Fruit fly (Drosophila melanogaster) whole organism, prepupa: ENCODE results near the gene CG3213.

Source experiments
- Blimp-1 ChIP-seq: fragments of 200-800 bp; sonication (Bioruptor generic); optimal IDR thresholded peaks from 3 replicates; lab custom pipeline; 2017; ENCODE audit warnings: missing biosample characterization, missing genetic modification characterization, mild to moderate bottlenecking, moderate library complexity, missing genetic modification reagents
- CG10631 ChIP-seq: fragments of 200-800 bp; sonication (Bioruptor generic); optimal IDR thresholded peaks from 2 replicates; lab custom pipeline; 2016; ENCODE audit warnings: missing biosample characterization, missing genetic modification characterization
- CG10669 ChIP-seq: fragments of 200-800 bp; sonication (Bioruptor generic); optimal IDR thresholded peaks from 3 replicates; lab custom pipeline; 2018; ENCODE audit warnings: missing biosample characterization, mild to moderate bottlenecking, missing genetic modification characterization, moderate library complexity
- CG11294 ChIP-seq: fragments of 200-800 bp; sonication (Bioruptor generic); IDR thresholded peaks from 2 replicates; pipeline ENCODE4 v1.3.6; 2022; ENCODE audit warnings: missing biosample characterization, missing genetic modification characterization
- CG15336 ChIP-seq: fragments of 200-800 bp; sonication (Bioruptor generic); IDR thresholded peaks from 2 replicates; pipeline ENCODE4 v1.3.6; 2022; ENCODE audit warnings: missing biosample characterization, missing genetic modification characterization
- CG32006 ChIP-seq: fragments of 200-800 bp; sonication (Bioruptor generic); optimal IDR thresholded peaks from 3 replicates; lab custom pipeline; 2017; ENCODE audit warnings: missing biosample characterization, mild to moderate bottlenecking, missing genetic modification characterization
- CG4318 ChIP-seq: fragments of 200-800 bp; sonication (Bioruptor generic); optimal IDR thresholded peaks from 3 replicates; lab custom pipeline; 2017; ENCODE audit warnings: missing biosample characterization, mild to moderate bottlenecking, missing genetic modification characterization
- CG6276 ChIP-seq: fragments of 200-800 bp; sonication (Bioruptor generic); optimal IDR thresholded peaks from 2 replicates; lab custom pipeline; 2017; ENCODE audit warnings: missing biosample characterization, mild to moderate bottlenecking, missing genetic modification characterization
- CG6792 ChIP-seq: fragments of 200-800 bp; sonication (Bioruptor generic); optimal IDR thresholded peaks from 3 replicates; lab custom pipeline; 2016; ENCODE audit warnings: missing biosample characterization, missing genetic modification characterization
- CG6808 ChIP-seq: fragments of 200-800 bp; sonication (Bioruptor generic); optimal IDR thresholded peaks from 3 replicates; lab custom pipeline; 2017; ENCODE audit warnings: missing biosample characterization, missing genetic modification characterization, mild to moderate bottlenecking, moderate library complexity, missing genetic modification reagents
- CG6854 ChIP-seq: fragments of 200-800 bp; sonication (Bioruptor generic); optimal IDR thresholded peaks from 2 replicates; lab custom pipeline; 2017; ENCODE audit warnings: missing biosample characterization, mild to moderate bottlenecking, missing genetic modification characterization
- CG8119 ChIP-seq: fragments of 200-800 bp; sonication (Bioruptor generic); IDR thresholded peaks from 3 replicates; pipeline ENCODE4 v1.3.6; 2022; ENCODE audit warnings: missing biosample characterization, missing genetic modification characterization
- CG8319 ChIP-seq: fragments of 200-800 bp; sonication (Bioruptor generic); optimal IDR thresholded peaks from 3 replicates; lab custom pipeline; 2016; ENCODE audit warnings: missing biosample characterization, missing genetic modification characterization
- CG8632 ChIP-seq: fragments of 200-800 bp; sonication (Bioruptor generic); optimal IDR thresholded peaks from 3 replicates; lab custom pipeline; 2016; ENCODE audit warnings: missing biosample characterization, missing genetic modification characterization
- CG9139 ChIP-seq: fragments of 200-800 bp; sonication (Bioruptor generic); optimal IDR thresholded peaks from 3 replicates; lab custom pipeline; 2017; ENCODE audit warnings: missing biosample characterization, mild to moderate bottlenecking, missing genetic modification characterization
- Eip78C ChIP-seq: fragments of 200-800 bp; sonication (Bioruptor generic); peaks from one replicate; lab custom pipeline; 2016; ENCODE audit warnings: missing biosample characterization, missing genetic modification characterization
- Eip93F ChIP-seq: fragments of 200-800 bp; sonication (Bioruptor generic); optimal IDR thresholded peaks from 2 replicates; lab custom pipeline; 2016; ENCODE audit warnings: missing biosample characterization, mild to moderate bottlenecking, missing genetic modification characterization
- Ets21C ChIP-seq: fragments of 200-800 bp; sonication (Bioruptor generic); optimal IDR thresholded peaks from 3 replicates; lab custom pipeline; 2016; ENCODE audit warnings: missing biosample characterization, missing genetic modification characterization
- Ets96B ChIP-seq: fragments of 200-800 bp; optimal IDR thresholded peaks from 2 replicates; lab custom pipeline; 2019; ENCODE audit warnings: missing biosample characterization, mild to moderate bottlenecking, missing genetic modification characterization, moderate library complexity
- Hr39 ChIP-seq: fragments of 200-800 bp; sonication (Bioruptor generic); optimal IDR thresholded peaks from 2 replicates; lab custom pipeline; 2016; ENCODE audit warnings: missing biosample characterization, missing genetic modification characterization
- Lpt ChIP-seq: fragments of 200-800 bp; sonication (Bioruptor generic); optimal IDR thresholded peaks from 3 replicates; lab custom pipeline; 2016; ENCODE audit warnings: missing biosample characterization, missing genetic modification characterization
- Met ChIP-seq: fragments of 200-800 bp; sonication (Bioruptor generic); optimal IDR thresholded peaks from 3 replicates; lab custom pipeline; 2016; ENCODE audit warnings: missing biosample characterization, missing genetic modification characterization
- Smox ChIP-seq: fragments of 200-800 bp; sonication (Bioruptor generic); optimal IDR thresholded peaks from 3 replicates; lab custom pipeline; 2016; ENCODE audit warnings: missing biosample characterization, missing genetic modification characterization
- Sox102F ChIP-seq: fragments of 200-800 bp; sonication (Bioruptor generic); optimal IDR thresholded peaks from 2 replicates; lab custom pipeline; 2016; ENCODE audit warnings: missing biosample characterization, mild to moderate bottlenecking, missing genetic modification characterization
- Sox14 ChIP-seq: fragments of 200-800 bp; sonication (Bioruptor generic); optimal IDR thresholded peaks from 3 replicates; lab custom pipeline; 2016; ENCODE audit warnings: missing biosample characterization, missing genetic modification characterization
- Sox15 ChIP-seq: fragments of 200-800 bp; sonication (Bioruptor generic); optimal IDR thresholded peaks from 3 replicates; lab custom pipeline; 2016; ENCODE audit warnings: missing biosample characterization, missing genetic modification characterization
- acj6 ChIP-seq: fragments of 200-800 bp; sonication (Bioruptor generic); optimal IDR thresholded peaks from 3 replicates; lab custom pipeline; 2016; ENCODE audit warnings: missing biosample characterization, missing genetic modification characterization
- cyc ChIP-seq: fragments of 200-800 bp; sonication (Bioruptor generic); optimal IDR thresholded peaks from 3 replicates; lab custom pipeline; 2016; ENCODE audit warnings: missing biosample characterization, missing genetic modification characterization
- dsx ChIP-seq: fragments of 200-800 bp; optimal IDR thresholded peaks from 3 replicates; lab custom pipeline; 2019; ENCODE audit warnings: missing biosample characterization, mild to moderate bottlenecking, missing genetic modification characterization, moderate library complexity; ENCODE audit not compliant: poor library complexity, severe bottlenecking
- eg ChIP-seq: fragments of 200-800 bp; sonication (Bioruptor generic); IDR thresholded peaks from 3 replicates; pipeline ENCODE4 v1.3.6; 2022; ENCODE audit warnings: missing biosample characterization, missing genetic modification characterization
- esn ChIP-seq: fragments of 200-800 bp; sonication (Bioruptor generic); optimal IDR thresholded peaks from 2 replicates; lab custom pipeline; 2016; ENCODE audit warnings: missing biosample characterization, mild to moderate bottlenecking, missing genetic modification characterization, moderate library complexity
- fd59A ChIP-seq: fragments of 200-800 bp; sonication (Bioruptor generic); optimal IDR thresholded peaks from 2 replicates; lab custom pipeline; 2017; ENCODE audit warnings: missing biosample characterization, mild to moderate bottlenecking, missing genetic modification characterization, missing genetic modification reagents
- fd85E ChIP-seq: fragments of 200-800 bp; sonication (Bioruptor generic); optimal IDR thresholded peaks from 3 replicates; lab custom pipeline; 2016; ENCODE audit warnings: missing biosample characterization, missing genetic modification characterization
- fkh ChIP-seq: fragments of 200-800 bp; sonication (Bioruptor generic); optimal IDR thresholded peaks from 3 replicates; lab custom pipeline; 2017; ENCODE audit warnings: missing biosample characterization, mild to moderate bottlenecking, missing genetic modification characterization, moderate library complexity
- lz ChIP-seq: fragments of 200-800 bp; sonication (Bioruptor generic); optimal IDR thresholded peaks from 3 replicates; lab custom pipeline; 2016; ENCODE audit warnings: missing biosample characterization, missing genetic modification characterization
- pdm3 ChIP-seq: fragments of 200-800 bp; sonication (Bioruptor generic); optimal IDR thresholded peaks from 3 replicates; lab custom pipeline; 2016; ENCODE audit warnings: missing biosample characterization, missing genetic modification characterization
- salr ChIP-seq, 2 experiments: fragments of 200-800 bp; sonication (Bioruptor generic); optimal IDR thresholded peaks; 3 replicates each; lab custom pipeline; 2016 to 2018; ENCODE audit warnings: missing biosample characterization in 2 of 2, missing genetic modification characterization in 2 of 2, mild to moderate bottlenecking in 1 of 2
- spab ChIP-seq: fragments of 200-800 bp; sonication (Bioruptor generic); optimal IDR thresholded peaks from 2 replicates; lab custom pipeline; 2017; ENCODE audit warnings: missing biosample characterization, mild to moderate bottlenecking, missing genetic modification characterization, missing genetic modification reagents
- svp ChIP-seq: fragments of 200-800 bp; sonication (Bioruptor generic); peaks from one replicate; lab custom pipeline; 2016; ENCODE audit warnings: missing biosample characterization, missing genetic modification characterization
- topi ChIP-seq: fragments of 200-800 bp; sonication (Bioruptor generic); optimal IDR thresholded peaks from 3 replicates; lab custom pipeline; 2016; ENCODE audit warnings: missing biosample characterization, missing genetic modification characterization
- vri ChIP-seq: fragments of 200-800 bp; sonication (Bioruptor generic); optimal IDR thresholded peaks from 3 replicates; lab custom pipeline; 2016; ENCODE audit warnings: missing biosample characterization, mild to moderate bottlenecking, missing genetic modification characterization

Gene CG3213

DNA sequence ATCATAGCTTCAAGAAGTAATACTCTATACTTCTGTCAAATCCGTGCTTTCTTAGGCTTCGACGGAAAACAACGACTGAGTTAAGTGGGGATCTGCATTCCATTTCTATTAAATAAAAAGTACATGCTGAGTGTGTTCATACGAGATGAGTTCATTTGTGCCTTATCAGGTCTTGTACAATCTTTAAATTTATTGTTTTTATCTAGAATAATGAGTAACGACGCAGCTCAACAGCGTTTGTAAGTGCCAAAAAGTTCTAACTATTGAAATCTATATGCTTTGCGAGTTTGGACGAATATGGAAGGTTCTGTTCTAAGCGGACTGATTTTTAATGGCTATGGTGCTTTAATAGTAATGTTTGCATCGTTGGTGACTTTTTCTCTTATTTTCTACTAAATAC is 4.5 kb upstream of the CG3213 start, which contains the start of gene Sr-CIV:
Gene Sr-CIV (minus strand): TSS at position 101 of the 400 bp plus-strand sequence.
- no peak for TF ChIP-seq cyc (GFP tag; lab: Kevin White, UChicago)
- no peak for TF ChIP-seq topi (GFP tag; lab: Kevin White, UChicago)
- no peak for TF ChIP-seq CG15336
- TF ChIP-seq Met: no peak
- TF ChIP-seq acj6: no peak
- TF ChIP-seq Lpt (GFP tag; lab: Kevin White, UChicago): no peak
- no peak for TF ChIP-seq CG6276
- no peak for TF ChIP-seq Sox15 (GFP tag; lab: Kevin White, UChicago)
- TF ChIP-seq CG32006 (GFP tag; lab: Kevin White, UChicago): no peak
- TF ChIP-seq fd85E: no peak
- TF ChIP-seq Sox14 (GFP tag; lab: Kevin White, UChicago): no peak
- no peak for TF ChIP-seq CG10631 (GFP tag; lab: Kevin White, UChicago)
- no peak for TF ChIP-seq CG8632 (GFP tag; lab: Kevin White, UChicago)
- TF ChIP-seq lz (GFP tag; lab: Kevin White, UChicago): no peak
- TF ChIP-seq salr (GFP tag; optimal IDR thresholded peaks at IDR 0.05; lab: Kevin White, UChicago): no peak
- no peak for TF ChIP-seq fd59A
- TF ChIP-seq CG6792 (GFP tag; lab: Kevin White, UChicago): no peak
- TF ChIP-seq CG6854 (GFP tag; lab: Kevin White, UChicago): no peak
- no peak for TF ChIP-seq spab
- no peak for TF ChIP-seq esn (GFP tag; lab: Kevin White, UChicago)

dm6 chr2L:3514569-3515191 is 4.8 kb downstream of the CG3213 start, which contains the start of the genes LeuRS and CG17593:
TSS of gene LeuRS (minus strand) at chr2L:3514656.
TSS of gene CG17593 (plus strand) at chr2L:3514872.
- TF ChIP-seq CG8319: no peak
- peak; percentile 53 for TF ChIP-seq svp (GFP tag; lab: Kevin White, UChicago)

- TF ChIP-seq eg (GFP tag; lab: Robert Waterston, UW): no peak
- no peak for TF ChIP-seq CG11294 (GFP tag; lab: Robert Waterston, UW)
- no peak for TF ChIP-seq esn (GFP tag; lab: Kevin White, UChicago)
- no peak for TF ChIP-seq CG6792 (GFP tag; lab: Kevin White, UChicago)
- no peak for TF ChIP-seq Met
- no peak for TF ChIP-seq cyc (GFP tag; lab: Kevin White, UChicago)
- TF ChIP-seq CG4318 (GFP tag; lab: Kevin White, UChicago): no peak
- TF ChIP-seq Ets96B (tag; lab: Kevin White, UChicago): no peak
- TF ChIP-seq Smox (GFP tag; lab: Kevin White, UChicago): no peak
- no peak for TF ChIP-seq fkh (GFP tag; lab: Kevin White, UChicago)
- no peak for TF ChIP-seq Eip93F (GFP tag; lab: Kevin White, UChicago)
- no peak for TF ChIP-seq acj6
- no peak for TF ChIP-seq Eip78C (GFP tag; lab: Kevin White, UChicago)
These were observed 9.4 kb downstream of the CG3213 start, which contains the start of gene CG31954 for dm6 chr2L:3510002-3510401. TSS of gene CG31954 (minus strand) at chr2L:3510102.

- TF ChIP-seq vri (GFP tag; lab: Kevin White, UChicago) (no peak), Eip78C (GFP tag; lab: Kevin White, UChicago) (peak; percentile 53), CG10631 (GFP tag; lab: Kevin White, UChicago) (peak; percentile 30), CG6808 (GFP tag; lab: Kevin White, UChicago) (no peak), dsx (GFP tag; lab: Kevin White, UChicago) (no peak), eg (GFP tag; lab: Robert Waterston, UW) (peak; percentile 36; the same call in 2 of the 3 replicates), Hr39 (GFP tag; lab: Kevin White, UChicago) (no peak), CG32006 (GFP tag; lab: Kevin White, UChicago) (no peak), spab (no peak), Sox102F (no peak), Ets21C (no peak), svp (GFP tag; lab: Kevin White, UChicago) (peak; percentile 77), Smox (GFP tag; lab: Kevin White, UChicago) (no peak), fkh (GFP tag; lab: Kevin White, UChicago) (no peak), CG8119 (GFP tag; lab: Robert Waterston, UW) (peak; percentile 40; the same call in 1 of the 3 replicates), Blimp-1 (GFP tag; lab: Kevin White, UChicago) (no peak), CG9139 (no peak), Eip93F (GFP tag; lab: Kevin White, UChicago) (no peak), pdm3 (GFP tag; lab: Kevin White, UChicago) (no peak), topi (GFP tag; lab: Kevin White, UChicago) (no peak), Met (no peak), CG8319 (no peak), CG10669 (GFP tag; lab: Kevin White, UChicago) (no peak)
These were observed 12.0 kb downstream of the CG3213 start, which contains the start of gene tim for dm6 chr2L:3507209-3508164. TSS of gene tim (minus strand) at chr2L:3508119.
